Fruit fly (Drosophila melanogaster): ENCODE results near the gene CG7988.
A peak's percentile ranks its signal among the peaks of the same experiment; 100 is the strongest.

Gene CG7988

dm6 chr3R:18243718-18244170 is 23.4 kb downstream of the CG7988 start (continued):
- TF ChIP-seq Dek (tag; optimal IDR thresholded peaks at IDR 0.05) (peak; percentile 11), Hey (tag; optimal IDR thresholded peaks at IDR 0.05) (no peak), CG7745 (tag; optimal IDR thresholded peaks at IDR 0.05) (no peak), CHES-1-like (GFP tag; optimal IDR thresholded peaks at IDR 0.05) (no peak), ewg (GFP tag; optimal IDR thresholded peaks at IDR 0.05) (peak; percentile 84), Lim3 (GFP tag; IDR thresholded peaks at IDR 0.05) (no peak), CG3838 (GFP tag; optimal IDR thresholded peaks at IDR 0.05) (no peak), lola (GFP tag; optimal IDR thresholded peaks at IDR 0.05) (no peak), prd (optimal IDR thresholded peaks at IDR 0.05) (no peak), prd (GFP tag; IDR thresholded peaks at IDR 0.05) (no peak), Dbx (GFP tag; IDR thresholded peaks at IDR 0.05) (peak; percentile 49; the same call in 1 of the 3 replicates), Vsx1 (GFP tag; optimal IDR thresholded peaks at IDR 0.05) (no peak), dmrt99B (tag; optimal IDR thresholded peaks at IDR 0.05) (no peak), CG10543 (GFP tag; optimal IDR thresholded peaks at IDR 0.05) (no peak), CG14050 (GFP tag; IDR thresholded peaks at IDR 0.05) (no peak), pho (GFP tag; optimal IDR thresholded peaks at IDR 0.05) (no peak), CG34376 (GFP tag; optimal IDR thresholded peaks at IDR 0.05) (no peak), peb (GFP tag; IDR thresholded peaks at IDR 0.05) (no peak), CG11398 (GFP tag; optimal IDR thresholded peaks at IDR 0.05) (no peak), ap (GFP tag; IDR thresholded peaks at IDR 0.05) (no peak), phol (tag; optimal IDR thresholded peaks at IDR 0.05) (no peak), Ets97D (GFP tag; optimal IDR thresholded peaks at IDR 0.05) (no peak), caup (GFP tag; optimal IDR thresholded peaks at IDR 0.05; ENCODE audit: severe bottlenecking) (no peak), CG4360 (GFP tag; IDR thresholded peaks at IDR 0.05) (no peak), slp2 (GFP tag; optimal IDR thresholded peaks at IDR 0.05) (no peak), CG3995 (GFP tag; optimal IDR thresholded peaks at IDR 0.05) (no peak), sqz (GFP tag; optimal IDR thresholded peaks at IDR 0.05) (no peak), Hr51 (GFP tag; optimal IDR thresholded peaks at IDR 0.05) (peak in 1 of 2 experiments; percentile 12), row (GFP tag; IDR thresholded peaks at IDR 0.05) (peak; percentile 5; the same call in 1 of the 3 replicates), wdn (GFP tag; IDR thresholded peaks at IDR 0.05) (0 out of 2 replicates have a peak, but pooled peaks have one; percentile 10), crol (GFP tag; IDR thresholded peaks at IDR 0.05) (peak; percentile 49; the same call in 1 of the 2 replicates), trh (GFP tag; optimal IDR thresholded peaks at IDR 0.05) (no peak), fru (optimal IDR thresholded peaks at IDR 0.05) (no peak), lmd (GFP tag; IDR thresholded peaks at IDR 0.05) (0 out of 2 replicates have a peak, but pooled peaks have one; percentile 8), zen2 (GFP tag; IDR thresholded peaks at IDR 0.05; ENCODE audit: partially characterized antibody) (no peak), lbe (GFP tag; optimal IDR thresholded peaks at IDR 0.05) (no peak), CG17568 (GFP tag; optimal IDR thresholded peaks at IDR 0.05) (no peak), abd-A (tag; optimal IDR thresholded peaks at IDR 0.05) (peak; percentile 9), D (optimal IDR thresholded peaks at IDR 0.05) (no peak), D (GFP tag; optimal IDR thresholded peaks at IDR 0.05) (no peak), gfzf (GFP tag; optimal IDR thresholded peaks at IDR 0.05) (no peak), CG11695 (GFP tag; IDR thresholded peaks at IDR 0.05) (no peak), pfk (GFP tag; optimal IDR thresholded peaks at IDR 0.05) (peak; percentile 2), CG17361 (GFP tag; IDR thresholded peaks at IDR 0.05) (no peak), CG33557 (GFP tag; optimal IDR thresholded peaks at IDR 0.05) (no peak), CG8290 (GFP tag; optimal IDR thresholded peaks at IDR 0.05) (no peak), CG8290 (tag; optimal IDR thresholded peaks at IDR 0.05) (peak in 1 of 2 experiments; percentile 16), HmgZ (tag; optimal IDR thresholded peaks at IDR 0.05) (no peak), p53 (GFP tag; optimal IDR thresholded peaks at IDR 0.05) (no peak), NC2α (GFP tag; optimal IDR thresholded peaks at IDR 0.05) (no peak), CG6791 (GFP tag; IDR thresholded peaks at IDR 0.05; ENCODE audit: partially characterized antibody) (no peak), CG31441 (GFP tag; IDR thresholded peaks at IDR 0.05) (no peak)

Measured in whole organism, embryonic.